Fruit fly (Drosophila melanogaster): ENCODE results near the gene CG3558.

CG3558 gene

dm6 chr2L:2958858-2959257 is 33.8 kb upstream of the CG3558 start (continued):
- TF ChIP-seq Meics (GFP tag; optimal IDR thresholded peaks at IDR 0.05) (no peak), D19B (GFP tag; optimal IDR thresholded peaks at IDR 0.05) (no peak), CG12769 (tag; optimal IDR thresholded peaks at IDR 0.05) (peak; percentile 76), Antp (GFP tag; optimal IDR thresholded peaks at IDR 0.05) (no peak), Kr (GFP tag; optimal IDR thresholded peaks at IDR 0.05) (no peak), CG7786 (GFP tag; optimal IDR thresholded peaks at IDR 0.05) (no peak), bbx (GFP tag; IDR thresholded peaks at IDR 0.05; ENCODE audit: partially characterized antibody) (no peak), Ravus (GFP tag; IDR thresholded peaks at IDR 0.05) (no peak), gsb (GFP tag; IDR thresholded peaks at IDR 0.05) (no peak), tin (GFP tag; optimal IDR thresholded peaks at IDR 0.05) (no peak), gfzf (GFP tag; optimal IDR thresholded peaks at IDR 0.05) (no peak), CG11723 (GFP tag; optimal IDR thresholded peaks at IDR 0.05) (no peak), Doc3 (GFP tag; IDR thresholded peaks at IDR 0.05; ENCODE audit: partially characterized antibody) (0 out of 3 replicates have a peak, but pooled peaks have one; percentile 23), NC2α (GFP tag; optimal IDR thresholded peaks at IDR 0.05) (no peak), sima (GFP tag; optimal IDR thresholded peaks at IDR 0.05) (no peak), lilli (GFP tag; optimal IDR thresholded peaks at IDR 0.05) (no peak), Deaf1 (tag; optimal IDR thresholded peaks at IDR 0.05) (peak; percentile 82), CG12659 (GFP tag; optimal IDR thresholded peaks at IDR 0.05) (no peak), sug (tag; optimal IDR thresholded peaks at IDR 0.05) (no peak), lov (optimal IDR thresholded peaks at IDR 0.05) (no peak), lov (GFP tag; IDR thresholded peaks at IDR 0.05) (no peak), chinmo (GFP tag; IDR thresholded peaks at IDR 0.05; ENCODE audit: partially characterized antibody) (0 out of 4 replicates have a peak, but pooled peaks have one; percentile 40), en (GFP tag; optimal IDR thresholded peaks at IDR 0.05) (no peak), CG15011 (GFP tag; optimal IDR thresholded peaks at IDR 0.05) (no peak), run (tag; optimal IDR thresholded peaks at IDR 0.05) (no peak), lmd (GFP tag; IDR thresholded peaks at IDR 0.05) (no peak)

- TF ChIP-seq ranshi (GFP tag; IDR thresholded peaks at IDR 0.05) (no peak), CG7556 (GFP tag; optimal IDR thresholded peaks at IDR 0.05) (no peak), sens (GFP tag) (peak; percentile 58), tgo (GFP tag; IDR thresholded peaks at IDR 0.05) (no peak), jigr1 (GFP tag; IDR thresholded peaks at IDR 0.05) (no peak), org-1 (GFP tag; optimal IDR thresholded peaks at IDR 0.05) (no peak), NFAT (GFP tag; IDR thresholded peaks at IDR 0.05) (0 out of 2 replicates have a peak, but pooled peaks have one; percentile 25), CG32772 (GFP tag; IDR thresholded peaks at IDR 0.05) (no peak), CG8281 (tag; optimal IDR thresholded peaks at IDR 0.05) (no peak), ham (GFP tag; IDR thresholded peaks at IDR 0.05) (no peak), phol (tag; optimal IDR thresholded peaks at IDR 0.05) (peak; percentile 53), MBD-R2 (GFP tag; IDR thresholded peaks at IDR 0.05) (no peak), CG7271 (tag; optimal IDR thresholded peaks at IDR 0.05) (peak; percentile 87), CG32767 (GFP tag; IDR thresholded peaks at IDR 0.05) (no peak), CG8290 (GFP tag; optimal IDR thresholded peaks at IDR 0.05) (peak; percentile 31), CG8290 (tag; optimal IDR thresholded peaks at IDR 0.05) (peak in 1 of 2 experiments; percentile 65), caup (GFP tag; optimal IDR thresholded peaks at IDR 0.05; ENCODE audit: severe bottlenecking) (no peak), CG4820 (GFP tag; optimal IDR thresholded peaks at IDR 0.05) (no peak), ssp (GFP tag; IDR thresholded peaks at IDR 0.05) (no peak), CG11723 (GFP tag; optimal IDR thresholded peaks at IDR 0.05) (no peak), sug (tag; optimal IDR thresholded peaks at IDR 0.05) (no peak), CG12236 (GFP tag; optimal IDR thresholded peaks at IDR 0.05) (no peak), CG6689 (GFP tag; IDR thresholded peaks at IDR 0.05) (no peak), fd3F (GFP tag; optimal IDR thresholded peaks at IDR 0.05) (no peak), az2 (GFP tag; optimal IDR thresholded peaks at IDR 0.05) (no peak), CG3163 (GFP tag; optimal IDR thresholded peaks at IDR 0.05) (no peak), slou (GFP tag; optimal IDR thresholded peaks at IDR 0.05) (no peak), prd (optimal IDR thresholded peaks at IDR 0.05) (no peak), prd (GFP tag; IDR thresholded peaks at IDR 0.05) (no peak), Nf-YB (GFP tag; optimal IDR thresholded peaks at IDR 0.05) (no peak)
Measured at dm6 chr2L:2966917-2967316, 25.8 kb upstream of the CG3558 start.
